Worm (Caenorhabditis elegans): ENCODE measurements around the gene mrpl-46.
A peak's percentile ranks its signal among the peaks of the same experiment; 100 is the strongest.

The mrpl-46 gene

ce11 chrIV:833517-833916 is 32.9 kb downstream of the mrpl-46 start:
- no peak for TF ChIP-seq mdt-29 (GFP tag; IDR thresholded peaks at IDR 0.05)
- peak in 1 of 2 experiments; percentile 20 for TF ChIP-seq hif-1 (tag; optimal IDR thresholded peaks at IDR 0.05)
- TF ChIP-seq nhr-6 (tag; optimal IDR thresholded peaks at IDR 0.05): peak; percentile 0
- no peak for TF ChIP-seq arid-1 (GFP tag; conservative IDR thresholded peaks at IDR 0.05)
- TF ChIP-seq D1046.2 (GFP tag; IDR thresholded peaks at IDR 0.05): no peak
- peak; percentile 76 for TF ChIP-seq aha-1 (tag)
- peak in 1 of 2 experiments; percentile 34 for TF ChIP-seq lsy-2 (tag; optimal IDR thresholded peaks at IDR 0.05)

DNA sequence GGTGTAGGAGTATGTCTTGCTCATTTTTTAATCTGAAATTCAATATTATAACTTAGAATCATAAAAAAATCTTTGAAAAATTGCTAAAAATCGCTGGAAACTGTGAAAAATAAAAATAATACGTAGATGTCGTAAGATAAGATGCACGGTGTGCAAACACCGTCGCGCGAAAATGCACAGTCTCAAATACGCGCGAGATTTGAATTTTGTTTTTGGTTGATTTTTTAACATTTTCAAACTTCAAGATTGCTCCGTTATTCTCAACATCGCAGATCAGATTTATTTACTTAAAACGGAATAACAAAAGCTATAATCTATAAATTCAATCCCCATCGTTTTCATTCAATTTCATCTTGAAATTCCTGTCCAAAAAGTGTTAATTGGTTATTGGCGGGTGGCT is 41.5 kb downstream of the mrpl-46 start, which contains the start of gene Y55F3BR.6:
TSS of gene Y55F3BR.6 (minus strand) at position 32 of the 400 bp plus-strand sequence.
- TF ChIP-seq ctbp-1 (GFP tag; IDR thresholded peaks at IDR 0.05) (no peak), dpl-1 (GFP tag; optimal IDR thresholded peaks at IDR 0.05) (peak; percentile 53), daf-16 (GFP tag; optimal IDR thresholded peaks at IDR 0.05) (no peak), daf-16 (tag; optimal IDR thresholded peaks at IDR 0.05) (peak; percentile 12)

ce11 chrIV:842630-843029 is 42.0 kb downstream of the mrpl-46 start:
- TF ChIP-seq daf-8 (GFP tag; IDR thresholded peaks at IDR 0.05) (no peak), madf-5 (GFP tag; IDR thresholded peaks at IDR 0.05) (no peak), aha-1 (tag) (peak; percentile 14), lim-7 (GFP tag; IDR thresholded peaks at IDR 0.05) (peak; percentile 85), fos-1 (tag; optimal IDR thresholded peaks at IDR 0.05) (no peak), dmd-9 (GFP tag; IDR thresholded peaks at IDR 0.05) (0 out of 2 replicates have a peak, but pooled peaks have one; percentile 46), mxl-2 (GFP tag; conservative IDR thresholded peaks at IDR 0.05) (no peak), hlh-30 (tag; optimal IDR thresholded peaks at IDR 0.05; ENCODE audit: insufficient read depth) (peak; percentile 75), lin-1 (GFP tag; IDR thresholded peaks at IDR 0.05) (no peak), mdl-1 (tag; optimal IDR thresholded peaks at IDR 0.05) (peak in 1 of 2 experiments; percentile 17), lin-13 (GFP tag; optimal IDR thresholded peaks at IDR 0.05) (peak; percentile 29), set-16 (GFP tag; IDR thresholded peaks at IDR 0.05) (peak; percentile 41), ceh-62 (tag; optimal IDR thresholded peaks at IDR 0.05) (no peak), zag-1 (tag; optimal IDR thresholded peaks at IDR 0.05) (no peak), dve-1 (tag; optimal IDR thresholded peaks at IDR 0.05; ENCODE audit: insufficient read depth) (peak; percentile 25), pha-4 (GFP tag; IDR thresholded peaks at IDR 0.05) (peak; percentile 37; the same call in 1 of the 2 replicates), pha-4 (tag; optimal IDR thresholded peaks at IDR 0.05) (no peak), nhr-41 (GFP tag; IDR thresholded peaks at IDR 0.05) (0 out of 2 replicates have a peak, but pooled peaks have one; percentile 18), ztf-7 (tag; optimal IDR thresholded peaks at IDR 0.05) (no peak), duxl-1 (tag; optimal IDR thresholded peaks at IDR 0.05; ENCODE audit: poor library complexity) (peak; percentile 19), Y5F2A.4 (GFP tag; optimal IDR thresholded peaks at IDR 0.05) (no peak), unc-130 (GFP tag; optimal IDR thresholded peaks at IDR 0.05) (peak; percentile 40), Y105C5A.15 (GFP tag; IDR thresholded peaks at IDR 0.05) (0 out of 2 replicates have a peak, but pooled peaks have one; percentile 70), mep-1 (tag; optimal IDR thresholded peaks at IDR 0.05) (peak; percentile 46), jun-1 (tag; optimal IDR thresholded peaks at IDR 0.05) (no peak), hmg-1.1 (GFP tag; IDR thresholded peaks at IDR 0.05) (peak; percentile 81), lin-38 (GFP tag; IDR thresholded peaks at IDR 0.05) (peak; percentile 75), fkh-10 (GFP tag; optimal IDR thresholded peaks at IDR 0.05) (no peak), rbr-2 (tag; optimal IDR thresholded peaks at IDR 0.05) (peak; percentile 41), nhr-102 (tag; optimal IDR thresholded peaks at IDR 0.05) (peak; percentile 14), unc-39 (tag; optimal IDR thresholded peaks at IDR 0.05) (no peak), egl-43 (GFP tag; IDR thresholded peaks at IDR 0.05) (peak; percentile 84), nhr-6 (tag; optimal IDR thresholded peaks at IDR 0.05) (no peak), arid-1 (GFP tag; conservative IDR thresholded peaks at IDR 0.05) (peak; percentile 47; the same call in 1 of the 2 replicates), D1046.2 (GFP tag; IDR thresholded peaks at IDR 0.05) (no peak), dmd-8 (GFP tag; IDR thresholded peaks at IDR 0.05) (0 out of 2 replicates have a peak, but pooled peaks have one; percentile 47), F37D6.2 (tag; optimal IDR thresholded peaks at IDR 0.05) (no peak), ceh-44 (GFP tag; IDR thresholded peaks at IDR 0.05) (peak; percentile 60; the same call in 1 of the 2 replicates), madf-9 (GFP tag; conservative IDR thresholded peaks at IDR 0.05) (no peak), daf-16 (GFP tag; optimal IDR thresholded peaks at IDR 0.05) (peak in 1 of 2 experiments; percentile 4), daf-16 (tag; optimal IDR thresholded peaks at IDR 0.05) (peak; percentile 25)

All from whole organism, L4 larva.